Worm (Caenorhabditis elegans) whole organism, late embryonic: Measurements from ENCODE around the gene alh-9.

Experiments used
- F13H6.1 ChIP-seq: sonication (generic microtip); optimal IDR thresholded peaks from 2 replicates; lab custom pipeline; 2016; ENCODE audit warnings: missing genetic modification characterization, missing compliant biosample characterization
- ahr-1 ChIP-seq: sonication (generic microtip); optimal IDR thresholded peaks from 2 replicates; lab custom pipeline; 2016; ENCODE audit warnings: missing genetic modification characterization, missing compliant biosample characterization
- fkh-6 ChIP-seq: sonication (generic microtip); optimal IDR thresholded peaks from 2 replicates; lab custom pipeline; 2016; ENCODE audit warnings: missing genetic modification characterization, missing compliant biosample characterization
- hlh-30 ChIP-seq: sonication (generic microtip); optimal IDR thresholded peaks from 2 replicates; lab custom pipeline; 2017; ENCODE audit warnings: antibody characterized with exemption, missing genetic modification characterization, missing compliant biosample characterization; ENCODE audit not compliant: insufficient read depth
- nfya-1 ChIP-seq: sonication (generic microtip); optimal IDR thresholded peaks from 2 replicates; lab custom pipeline; 2017; ENCODE audit warnings: missing genetic modification characterization, mild to moderate bottlenecking, missing compliant biosample characterization, antibody characterized with exemption, moderate library complexity
- pax-1 ChIP-seq: fragments of 150-350 bp; optimal IDR thresholded peaks from 2 replicates; lab custom pipeline; 2014; ENCODE audit warnings: missing biosample characterization, missing genetic modification characterization
- pros-1 ChIP-seq: fragments of 150-350 bp; optimal IDR thresholded peaks from 2 replicates; lab custom pipeline; 2014; ENCODE audit warnings: missing biosample characterization, missing genetic modification reagents, missing genetic modification characterization
- rnt-1 ChIP-seq: sonication (generic microtip); optimal IDR thresholded peaks from 2 replicates; lab custom pipeline; 2016; ENCODE audit warnings: missing genetic modification characterization, missing compliant biosample characterization
- syd-9 ChIP-seq: sonication (generic microtip); optimal IDR thresholded peaks from 2 replicates; lab custom pipeline; 2016; ENCODE audit warnings: mild to moderate bottlenecking, missing genetic modification characterization, moderate library complexity, missing compliant biosample characterization
- tbx-7 ChIP-seq: sonication (generic microtip); optimal IDR thresholded peaks from 2 replicates; lab custom pipeline; 2016; ENCODE audit warnings: missing genotype, missing genetic modification characterization, missing compliant biosample characterization
- unc-55 ChIP-seq: sonication (generic microtip); optimal IDR thresholded peaks from 2 replicates; lab custom pipeline; 2017; ENCODE audit warnings: missing biosample characterization, missing genetic modification reagents, missing genetic modification characterization
- unc-86 ChIP-seq: sonication (generic microtip); optimal IDR thresholded peaks from 2 replicates; lab custom pipeline; 2016; ENCODE audit warnings: missing genetic modification characterization, missing compliant biosample characterization

DNA sequence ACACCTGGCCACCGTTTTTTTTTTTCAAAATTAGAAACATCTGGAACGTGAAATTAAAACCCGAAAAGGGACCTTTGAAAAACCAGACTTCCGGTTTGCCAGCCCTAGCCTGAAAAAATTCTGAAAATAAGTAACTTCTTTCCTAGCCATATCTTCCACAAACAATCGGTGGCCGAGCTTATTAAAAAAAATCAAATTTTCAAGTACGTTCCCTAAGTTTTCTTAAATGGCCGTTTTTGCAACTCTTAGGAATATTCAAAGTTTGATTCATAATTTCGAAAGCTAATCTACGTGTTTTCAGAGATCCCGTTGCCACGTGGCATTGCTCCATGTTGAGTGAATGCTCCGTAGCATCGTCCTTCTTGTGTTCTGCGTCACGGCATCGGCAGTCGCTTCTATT lies 32.2 kb upstream of the alh-9 start, which contains the start of gene R12B2.8:
- TF ChIP-seq rnt-1 (tag; lab: Kevin White, UChicago) (no peak), tbx-7 (no peak), unc-55 (no peak), pax-1 (no peak), nfya-1 (tag; lab: Kevin White, UChicago) (no peak), unc-86 (tag; lab: Kevin White, UChicago) (no peak), hlh-30 (tag; lab: Kevin White, UChicago) (no peak), ahr-1 (tag; lab: Kevin White, UChicago) (no peak), syd-9 (tag; lab: Kevin White, UChicago) (no peak), pros-1 (tag; lab: Kevin White, UChicago) (no peak), fkh-6 (no peak), F13H6.1 (no peak)
